Fruit fly (Drosophila melanogaster) whole organism, embryonic: Measurements from ENCODE around the gene CG3529.

Experiments used
- Adf1 ChIP-seq: fragments of 200-800 bp; sonication (Bioruptor generic); IDR thresholded peaks from 2 replicates; pipeline ENCODE4 v1.3.6; 2022; ENCODE audit warnings: missing biosample characterization, missing genetic modification characterization
- Atf3 ChIP-seq: fragments of 200-800 bp; sonication (Bioruptor generic); optimal IDR thresholded peaks from 3 replicates; lab custom pipeline; 2016; ENCODE audit warnings: missing biosample characterization, missing genetic modification characterization
- B-H1 ChIP-seq: fragments of 200-800 bp; sonication (Bioruptor generic); IDR thresholded peaks from 3 replicates; pipeline ENCODE4 v1.3.6; 2022; ENCODE audit warnings: missing biosample characterization, missing genetic modification characterization
- Bdp1 ChIP-seq: fragments of 200-800 bp; sonication (Bioruptor generic); optimal IDR thresholded peaks from 3 replicates; lab custom pipeline; 2016; ENCODE audit warnings: missing biosample characterization, missing genetic modification characterization
- CG10366 ChIP-seq: fragments of 200-800 bp; sonication (Bioruptor generic); IDR thresholded peaks from 2 replicates; pipeline ENCODE4 v1.3.6; 2022; ENCODE audit warnings: missing biosample characterization, missing genetic modification characterization
- CG11695 ChIP-seq: fragments of 200-800 bp; sonication (Bioruptor generic); IDR thresholded peaks from 3 replicates; pipeline ENCODE4 v1.3.6; 2022; ENCODE audit warnings: missing biosample characterization, missing genetic modification characterization
- CG12155 ChIP-seq: fragments of 200-800 bp; sonication (Bioruptor generic); optimal IDR thresholded peaks from 3 replicates; lab custom pipeline; 2016; ENCODE audit warnings: missing biosample characterization, missing genetic modification characterization
- CG14667 ChIP-seq: fragments of 200-800 bp; sonication (Bioruptor generic); IDR thresholded peaks from 2 replicates; pipeline ENCODE4 v1.3.6; 2022; ENCODE audit warnings: missing biosample characterization, missing genetic modification characterization
- CG15696 ChIP-seq: fragments of 200-800 bp; sonication (Bioruptor generic); optimal IDR thresholded peaks from 2 replicates; lab custom pipeline; 2019; ENCODE audit warnings: missing biosample characterization, mild to moderate bottlenecking, missing genetic modification characterization, moderate library complexity
- CG16779 ChIP-seq: fragments of 200-800 bp; sonication (Bioruptor generic); IDR thresholded peaks from 2 replicates; pipeline ENCODE4 v1.3.6; 2022; ENCODE audit warnings: missing biosample characterization, missing genetic modification characterization
- CG17385 ChIP-seq: fragments of 200-800 bp; sonication (Bioruptor generic); optimal IDR thresholded peaks from 3 replicates; lab custom pipeline; 2018; ENCODE audit warnings: missing biosample characterization, mild to moderate bottlenecking, missing genetic modification characterization
- CG2678 ChIP-seq: fragments of 200-800 bp; sonication (Bioruptor generic); optimal IDR thresholded peaks from 3 replicates; lab custom pipeline; 2019; ENCODE audit warnings: missing biosample characterization, mild to moderate bottlenecking, missing genetic modification characterization, moderate library complexity
- CG2875 ChIP-seq: fragments of 200-800 bp; sonication (Bioruptor generic); optimal IDR thresholded peaks from 2 replicates; lab custom pipeline; 2017; ENCODE audit warnings: missing biosample characterization, mild to moderate bottlenecking, missing genetic modification characterization, missing genetic modification reagents
- CG31388 ChIP-seq: fragments of 200-800 bp; sonication (Bioruptor generic); optimal IDR thresholded peaks from 2 replicates; lab custom pipeline; 2016; ENCODE audit warnings: missing biosample characterization, missing genetic modification characterization
- CG32772 ChIP-seq: fragments of 200-800 bp; sonication (Bioruptor generic); IDR thresholded peaks from 2 replicates; pipeline ENCODE4 v1.3.6; 2022; ENCODE audit warnings: missing biosample characterization, missing genetic modification characterization
- CG9727 ChIP-seq: fragments of 200-800 bp; sonication (Bioruptor generic); optimal IDR thresholded peaks from 3 replicates; lab custom pipeline; 2017; ENCODE audit warnings: missing biosample characterization, mild to moderate bottlenecking, missing genetic modification characterization
- CG9817 ChIP-seq: fragments of 200-800 bp; sonication (Bioruptor generic); optimal IDR thresholded peaks from 2 replicates; lab custom pipeline; 2018; ENCODE audit warnings: missing biosample characterization, mild to moderate bottlenecking, missing genetic modification characterization, moderate library complexity
- Dfd ChIP-seq, 2 experiments: fragments of >200 bp; optimal IDR thresholded peaks; 2 replicates each; lab custom pipeline; 2017; ENCODE audit warnings: missing biosample characterization in 2 of 2, missing genetic modification characterization in 2 of 2
- Dp ChIP-seq: fragments of 200-800 bp; sonication (Bioruptor generic); optimal IDR thresholded peaks from 2 replicates; lab custom pipeline; 2018; ENCODE audit warnings: missing biosample characterization, mild to moderate bottlenecking, missing genetic modification characterization, moderate library complexity
- Eip74EF ChIP-seq, 2 experiments: fragments of 200-800 bp in 1 of 2; fragments of >200 bp in 1 of 2; sonication (Bioruptor generic) in 1 of 2; optimal IDR thresholded peaks; 2 replicates each; lab custom pipeline; 2017 to 2019; ENCODE audit warnings: missing biosample characterization in 2 of 2, missing genetic modification characterization in 2 of 2, mild to moderate bottlenecking in 1 of 2, moderate library complexity in 1 of 2
- Elba2 ChIP-seq: fragments of 200-800 bp; sonication (Bioruptor generic); optimal IDR thresholded peaks from 3 replicates; lab custom pipeline; 2016; ENCODE audit warnings: missing biosample characterization, missing genetic modification characterization
- HLH54F ChIP-seq: fragments of 200-800 bp; sonication (Bioruptor generic); optimal IDR thresholded peaks from 3 replicates; lab custom pipeline; 2016; ENCODE audit warnings: missing biosample characterization, missing genetic modification characterization
- HmgZ ChIP-seq: fragments of 200-800 bp; sonication (Bioruptor generic); optimal IDR thresholded peaks from 2 replicates; lab custom pipeline; 2018; ENCODE audit warnings: missing biosample characterization, mild to moderate bottlenecking, missing genetic modification characterization
- Hsf ChIP-seq: fragments of 200-800 bp; sonication (Bioruptor generic); optimal IDR thresholded peaks from 3 replicates; lab custom pipeline; 2016; ENCODE audit warnings: missing biosample characterization, missing genetic modification characterization
- Jarid2 ChIP-seq: fragments of 200-800 bp; sonication (Bioruptor generic); optimal IDR thresholded peaks from 3 replicates; lab custom pipeline; 2017; ENCODE audit warnings: mild to moderate bottlenecking, missing biosample characterization, missing genetic modification reagents, missing genetic modification characterization
- MBD-R2 ChIP-seq: fragments of 200-800 bp; sonication (Bioruptor generic); IDR thresholded peaks from 2 replicates; pipeline ENCODE4 v1.3.6; 2022; ENCODE audit warnings: missing biosample characterization, missing genetic modification characterization
- NC2β ChIP-seq: fragments of 200-800 bp; sonication (Bioruptor generic); optimal IDR thresholded peaks from 2 replicates; lab custom pipeline; 2016; ENCODE audit warnings: missing biosample characterization, missing genetic modification characterization
- Neu2 ChIP-seq: fragments of 200-800 bp; sonication (Bioruptor generic); optimal IDR thresholded peaks from 3 replicates; lab custom pipeline; 2016; ENCODE audit warnings: missing biosample characterization, missing genetic modification characterization, borderline replicate concordance
- TFAM ChIP-seq: fragments of 200-800 bp; sonication (Bioruptor generic); optimal IDR thresholded peaks from 2 replicates; lab custom pipeline; 2017; ENCODE audit warnings: missing biosample characterization, missing genetic modification characterization, inconsistent platforms
- ac ChIP-seq: fragments of 200-800 bp; sonication (Bioruptor generic); optimal IDR thresholded peaks from 3 replicates; lab custom pipeline; 2017; ENCODE audit warnings: missing biosample characterization, mild to moderate bottlenecking, missing genetic modification characterization
- ase ChIP-seq: fragments of 200-800 bp; sonication (Bioruptor generic); IDR thresholded peaks from 3 replicates; pipeline ENCODE4 v1.3.6; 2022; ENCODE audit warnings: missing biosample characterization, missing genetic modification characterization
- btn ChIP-seq: fragments of 200-800 bp; sonication (Bioruptor generic); optimal IDR thresholded peaks from 2 replicates; lab custom pipeline; 2016; ENCODE audit warnings: missing biosample characterization, missing genetic modification characterization
- cas ChIP-seq: fragments of 200-800 bp; sonication (Bioruptor generic); IDR thresholded peaks from 2 replicates; pipeline ENCODE4 v1.3.6; 2022; ENCODE audit warnings: missing biosample characterization, missing genetic modification characterization
- dimm ChIP-seq: fragments of 200-800 bp; sonication (Bioruptor generic); IDR thresholded peaks from 2 replicates; pipeline ENCODE4 v1.3.6; 2022; ENCODE audit warnings: missing biosample characterization, missing genetic modification characterization
- disco-r ChIP-seq: fragments of 200-800 bp; sonication (Bioruptor generic); optimal IDR thresholded peaks from 2 replicates; lab custom pipeline; 2016; ENCODE audit warnings: missing biosample characterization, missing genetic modification characterization
- emc ChIP-seq: fragments of 200-800 bp; sonication (Bioruptor generic); optimal IDR thresholded peaks from 2 replicates; lab custom pipeline; 2016; ENCODE audit warnings: missing biosample characterization, missing genetic modification characterization
- en ChIP-seq: fragments of 200-800 bp; sonication (Bioruptor generic); optimal IDR thresholded peaks from 2 replicates; lab custom pipeline; 2016; ENCODE audit warnings: missing biosample characterization, missing genetic modification characterization
- fd102C ChIP-seq: fragments of 200-800 bp; sonication (Bioruptor generic); optimal IDR thresholded peaks from 2 replicates; lab custom pipeline; 2018; ENCODE audit warnings: missing biosample characterization, mild to moderate bottlenecking, missing genetic modification characterization, moderate library complexity
- fd64A ChIP-seq: fragments of 200-800 bp; sonication (Bioruptor generic); optimal IDR thresholded peaks from 3 replicates; lab custom pipeline; 2018; ENCODE audit warnings: missing biosample characterization, mild to moderate bottlenecking, missing genetic modification characterization
- insv ChIP-seq, 2 experiments: fragments of 200-800 bp; sonication (Bioruptor generic); optimal IDR thresholded peaks; 3 replicates each; lab custom pipeline; 2016 to 2018; ENCODE audit warnings: missing biosample characterization in 2 of 2, missing genetic modification characterization in 2 of 2
- klu ChIP-seq: fragments of 200-800 bp; sonication (Bioruptor generic); IDR thresholded peaks from 2 replicates; pipeline ENCODE4 v1.3.6; 2022; ENCODE audit warnings: missing biosample characterization, missing genetic modification characterization
- lab ChIP-seq: fragments of 200-800 bp; sonication (Bioruptor generic); optimal IDR thresholded peaks from 3 replicates; lab custom pipeline; 2017; ENCODE audit warnings: missing biosample characterization, missing genetic modification characterization, mild to moderate bottlenecking, moderate library complexity, missing genetic modification reagents
- pros ChIP-seq: fragments of 200-800 bp; sonication (Bioruptor generic); optimal IDR thresholded peaks from 3 replicates; lab custom pipeline; 2019; ENCODE audit warnings: missing biosample characterization, mild to moderate bottlenecking, missing genetic modification characterization, moderate library complexity
- ranshi ChIP-seq: fragments of 200-800 bp; sonication (Bioruptor generic); IDR thresholded peaks from 2 replicates; pipeline ENCODE4 v1.3.6; 2022; ENCODE audit warnings: missing biosample characterization, missing genetic modification characterization
- salm ChIP-seq: fragments of 200-800 bp; sonication (Bioruptor generic); optimal IDR thresholded peaks from 2 replicates; lab custom pipeline; 2018; ENCODE audit warnings: missing biosample characterization, mild to moderate bottlenecking, missing genetic modification characterization
- scrt ChIP-seq: fragments of 200-800 bp; sonication (Bioruptor generic); optimal IDR thresholded peaks from 2 replicates; lab custom pipeline; 2018; ENCODE audit warnings: missing biosample characterization, mild to moderate bottlenecking, missing genetic modification characterization, moderate library complexity
- sens ChIP-seq: fragments of 200-800 bp; sonication (Bioruptor generic); peaks from one replicate; lab custom pipeline; 2016; ENCODE audit warnings: missing biosample characterization, missing genetic modification characterization
- sim ChIP-seq: fragments of 200-800 bp; sonication (Bioruptor generic); IDR thresholded peaks from 2 replicates; pipeline ENCODE4 v1.3.6; 2022; ENCODE audit warnings: missing biosample characterization, missing genetic modification characterization
- slp2 ChIP-seq: fragments of 200-800 bp; sonication (Bioruptor generic); optimal IDR thresholded peaks from 2 replicates; lab custom pipeline; 2016; ENCODE audit warnings: missing biosample characterization, missing genetic modification characterization
- vnd ChIP-seq: fragments of 200-800 bp; sonication (Bioruptor generic); IDR thresholded peaks from 3 replicates; pipeline ENCODE4 v1.3.6; 2022; ENCODE audit warnings: missing biosample characterization, missing genetic modification characterization; ENCODE audit not compliant: partially characterized antibody
- vvl ChIP-seq: fragments of 200-800 bp; sonication (Bioruptor generic); IDR thresholded peaks from 2 replicates; pipeline ENCODE4 v1.3.6; 2022; ENCODE audit warnings: missing biosample characterization, missing genetic modification characterization

CG3529 gene

dm6 chr3L:9446731-9447238, at the start of gene CG3529 (continued):
- no peak for TF ChIP-seq CG10366 (GFP tag; lab: Robert Waterston, UW)
- TF ChIP-seq Atf3 (GFP tag; lab: Kevin White, UChicago) = peak; percentile 23
- no peak for TF ChIP-seq fd102C (GFP tag; lab: Kevin White, UChicago)
- TF ChIP-seq CG15696 (tag; lab: Kevin White, UChicago) = peak; percentile 20
- no peak for TF ChIP-seq CG16779 (GFP tag; lab: Robert Waterston, UW)
- peak; percentile 23 for TF ChIP-seq lab (GFP tag; lab: Kevin White, UChicago)
- no peak for TF ChIP-seq sim (GFP tag; lab: Robert Waterston, UW)
- TF ChIP-seq CG14667 (GFP tag; lab: Robert Waterston, UW) = no peak
- TF ChIP-seq salm (tag; lab: Kevin White, UChicago) = no peak
- TF ChIP-seq scrt (GFP tag; lab: Kevin White, UChicago) = peak; percentile 2
- no peak for TF ChIP-seq B-H1
- no peak for TF ChIP-seq pros (GFP tag; lab: Kevin White, UChicago)
- TF ChIP-seq Jarid2 (GFP tag; lab: Kevin White, UChicago) = no peak
- no peak for TF ChIP-seq vnd (GFP tag; lab: Robert Waterston, UW)
- TF ChIP-seq ranshi (GFP tag; lab: Robert Waterston, UW) = 0 out of 2 replicates have a peak, but pooled peaks have one; percentile 8
- TF ChIP-seq insv (GFP tag; optimal IDR thresholded peaks at IDR 0.05; lab: Kevin White, UChicago) = no peak
- TF ChIP-seq Dfd (GFP tag; optimal IDR thresholded peaks at IDR 0.05; lab: Kevin White, UChicago) = no peak
- no peak for TF ChIP-seq Elba2 (GFP tag; lab: Kevin White, UChicago)
- TF ChIP-seq CG9727 (GFP tag; lab: Kevin White, UChicago) = peak; percentile 40
- peak; percentile 17 for TF ChIP-seq slp2 (GFP tag; lab: Kevin White, UChicago)
- TF ChIP-seq CG32772 (GFP tag; lab: Robert Waterston, UW) = 0 out of 2 replicates have a peak, but pooled peaks have one; percentile 37
- TF ChIP-seq sens (GFP tag; lab: Kevin White, UChicago) = no peak
- peak; percentile 72 for TF ChIP-seq klu (GFP tag; lab: Robert Waterston, UW)
- peak; percentile 27 for TF ChIP-seq fd64A (GFP tag; lab: Kevin White, UChicago)
- TF ChIP-seq HmgZ (tag; lab: Kevin White, UChicago) = peak; percentile 3
- no peak for TF ChIP-seq ac (GFP tag; lab: Kevin White, UChicago)
- no peak for TF ChIP-seq ase (GFP tag; lab: Robert Waterston, UW)
- TF ChIP-seq MBD-R2 (GFP tag; lab: Robert Waterston, UW) = peak; percentile 53; the same call in 1 of the 2 replicates
- TF ChIP-seq Hsf = no peak
- no peak for TF ChIP-seq btn (GFP tag; lab: Kevin White, UChicago)
- no peak for TF ChIP-seq CG2875 (GFP tag; lab: Kevin White, UChicago)
- TF ChIP-seq CG31388 = no peak
- TF ChIP-seq Eip74EF (GFP tag; optimal IDR thresholded peaks at IDR 0.05; lab: Kevin White, UChicago) = peak in 1 of 2 experiments; percentile 71
- TF ChIP-seq emc (GFP tag; lab: Kevin White, UChicago) = no peak
- TF ChIP-seq Neu2 (GFP tag; lab: Kevin White, UChicago) = no peak
- no peak for TF ChIP-seq CG12155 (GFP tag; lab: Kevin White, UChicago)
- peak; percentile 23 for TF ChIP-seq CG2678 (tag; lab: Kevin White, UChicago)
- peak; percentile 49 for TF ChIP-seq CG17385 (GFP tag; lab: Kevin White, UChicago)
- no peak for TF ChIP-seq CG11695 (GFP tag; lab: Robert Waterston, UW)
- peak; percentile 20 for TF ChIP-seq Dp (GFP tag; lab: Kevin White, UChicago)
- peak; percentile 44 for TF ChIP-seq NC2β
- TF ChIP-seq Bdp1 (GFP tag; lab: Kevin White, UChicago) = peak; percentile 19
- TF ChIP-seq en (GFP tag; lab: Kevin White, UChicago) = no peak
- TF ChIP-seq disco-r (GFP tag; lab: Kevin White, UChicago) = peak; percentile 39
- no peak for TF ChIP-seq dimm (GFP tag; lab: Robert Waterston, UW)
- TF ChIP-seq Adf1 (GFP tag; lab: Robert Waterston, UW) = no peak
- TF ChIP-seq cas (GFP tag; lab: Robert Waterston, UW) = no peak
- TF ChIP-seq vvl (GFP tag; lab: Robert Waterston, UW) = peak; percentile 57
- TF ChIP-seq HLH54F (GFP tag; lab: Kevin White, UChicago) = peak; percentile 5
- peak; percentile 30 for TF ChIP-seq CG9817 (tag; lab: Kevin White, UChicago)
- TF ChIP-seq TFAM (GFP tag; lab: Kevin White, UChicago) = no peak
